Worm (Caenorhabditis elegans): ENCODE measurements around the gene Y73B6BL.288.
"Not testable (repeated sequence)": the region's sequence is repeated elsewhere in the genome, so short reads cannot be mapped to it uniquely, and the experiment has no call there.

- TF ChIP-seq pha-4, nhr-237, pqm-1, ztf-4, elt-1, ceh-16, nhr-67 (tag; optimal IDR thresholded peaks at IDR 0.05): not testable (repeated sequence)
Measured at ce11 chrIV:6347213-6347612, 4.9 kb upstream of the Y73B6BL.288 start, which contains the start of gene Y73B6BL.289.
